Fruit fly (Drosophila melanogaster) whole organism, larva: ENCODE data around the gene fy.

Source experiments
- noc ChIP-seq: fragments of 200-800 bp; sonication (Bioruptor generic); optimal IDR thresholded peaks from 3 replicates; lab custom pipeline; 2019; ENCODE audit warnings: missing biosample characterization, mild to moderate bottlenecking, missing genetic modification characterization, moderate library complexity

Gene fy

DNA sequence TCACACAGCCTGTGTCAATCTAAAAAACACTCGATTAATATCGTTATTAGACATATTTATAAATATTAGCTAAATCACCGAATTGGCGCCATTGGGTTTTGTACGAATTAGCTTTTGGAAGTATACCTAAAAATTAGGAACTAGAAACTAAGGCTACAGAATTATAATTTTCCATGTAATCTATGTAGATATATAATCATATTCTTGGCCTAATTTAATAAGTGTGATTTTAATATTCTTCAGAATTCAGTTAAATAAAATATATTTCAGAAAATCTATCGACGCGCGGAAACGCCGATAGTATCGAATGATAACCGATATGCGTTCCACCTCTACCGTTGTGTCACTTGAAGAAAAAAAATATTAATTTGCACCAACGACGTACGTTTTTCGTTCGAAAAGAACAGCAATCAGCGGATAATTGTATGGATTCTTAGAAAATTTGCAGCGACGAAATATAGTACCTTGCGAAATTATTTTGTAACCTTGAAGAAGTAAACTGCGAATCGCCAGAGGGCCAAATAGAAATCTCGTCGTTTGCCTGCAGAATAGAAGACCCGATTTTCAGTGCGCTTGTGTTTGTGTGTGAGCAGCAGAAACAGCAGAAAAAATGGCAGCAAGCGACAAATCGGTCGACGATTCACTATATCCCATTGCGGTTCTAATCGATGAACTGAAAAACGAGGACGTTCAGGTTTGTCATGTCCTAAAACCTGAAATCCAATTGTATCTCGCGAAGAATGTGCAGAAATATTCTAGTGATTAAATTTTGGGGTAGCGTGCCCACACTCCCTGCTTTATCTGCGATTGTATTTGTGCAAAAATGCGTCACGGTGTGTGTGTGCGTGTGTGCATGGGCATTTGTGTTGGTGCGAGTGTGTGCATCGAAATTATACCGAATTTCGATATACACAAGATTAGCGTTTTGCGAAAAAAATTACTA lies 37.1 kb downstream of the fy start, which contains the start of gene Pp2A-29B:
Gene Pp2A-29B, plus strand, starts transcription at position 338 of the 943 bp plus-strand sequence.
- no peak for TF ChIP-seq noc

DNA sequence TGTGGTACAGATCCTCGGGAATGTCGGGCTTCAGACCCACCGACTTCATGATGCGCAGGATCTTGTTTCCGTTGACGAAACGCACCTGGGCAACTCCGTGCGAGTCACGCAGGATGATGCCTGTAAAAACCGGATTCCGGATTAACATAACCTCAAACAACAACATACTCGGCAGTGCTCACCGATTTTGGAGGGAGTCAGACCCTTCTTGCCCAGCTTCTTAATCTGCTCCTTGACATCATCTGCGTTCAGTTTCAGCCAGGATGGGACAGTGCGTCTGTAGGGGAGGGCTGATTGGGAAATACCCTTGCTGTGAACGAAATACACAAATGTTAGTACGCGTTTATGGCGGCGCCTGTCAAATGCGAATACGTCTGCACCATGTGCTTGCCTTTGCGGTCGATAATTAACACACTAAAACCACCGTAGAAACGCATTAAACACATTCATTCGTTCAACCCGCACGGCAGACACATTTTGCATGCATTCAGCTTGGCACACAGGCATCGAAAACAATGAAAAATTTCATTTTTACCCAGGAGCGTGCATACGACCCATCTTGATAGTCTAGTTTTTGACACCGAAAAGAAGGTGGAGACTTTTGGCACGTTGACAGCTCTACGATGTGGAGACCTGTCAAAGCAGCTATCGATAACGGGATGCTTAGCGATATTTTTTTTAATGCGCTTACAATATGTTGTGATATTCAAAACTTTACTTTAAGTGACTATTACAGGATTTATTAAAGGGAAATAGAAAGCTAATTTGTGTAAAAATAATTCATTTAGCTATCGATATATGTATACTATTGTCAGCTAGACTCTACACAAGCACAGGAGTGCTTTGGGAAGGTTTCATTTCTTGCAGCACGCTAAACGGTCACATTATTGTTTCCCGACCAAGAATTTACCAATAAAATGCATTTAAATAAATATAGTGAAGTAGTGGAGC lies 38.8 kb downstream of the fy start, which contains the start of the genes RpS13 and CSN8:
Gene RpS13, minus strand, starts transcription at position 657 of the 951 bp plus-strand sequence.
Gene CSN8, plus strand, starts transcription at position 850 of the 951 bp plus-strand sequence.
- TF ChIP-seq noc, result peak; percentile 31

DNA sequence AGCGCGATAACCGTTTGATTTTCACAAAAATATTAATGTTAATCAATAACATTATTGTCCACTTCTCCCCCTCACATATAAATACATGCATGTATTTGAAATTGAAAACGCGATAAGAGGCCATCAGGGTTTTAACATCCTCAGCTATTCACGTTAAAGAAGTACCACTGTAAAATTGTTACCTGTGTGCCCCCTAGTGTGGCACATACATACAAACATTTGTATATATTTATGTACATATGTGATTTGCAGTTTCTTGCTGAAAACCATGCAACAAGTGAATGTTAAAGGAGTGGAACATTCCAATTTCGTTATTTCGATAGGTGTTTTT lies 40.2 kb downstream of the fy start:
- no peak for TF ChIP-seq noc

DNA sequence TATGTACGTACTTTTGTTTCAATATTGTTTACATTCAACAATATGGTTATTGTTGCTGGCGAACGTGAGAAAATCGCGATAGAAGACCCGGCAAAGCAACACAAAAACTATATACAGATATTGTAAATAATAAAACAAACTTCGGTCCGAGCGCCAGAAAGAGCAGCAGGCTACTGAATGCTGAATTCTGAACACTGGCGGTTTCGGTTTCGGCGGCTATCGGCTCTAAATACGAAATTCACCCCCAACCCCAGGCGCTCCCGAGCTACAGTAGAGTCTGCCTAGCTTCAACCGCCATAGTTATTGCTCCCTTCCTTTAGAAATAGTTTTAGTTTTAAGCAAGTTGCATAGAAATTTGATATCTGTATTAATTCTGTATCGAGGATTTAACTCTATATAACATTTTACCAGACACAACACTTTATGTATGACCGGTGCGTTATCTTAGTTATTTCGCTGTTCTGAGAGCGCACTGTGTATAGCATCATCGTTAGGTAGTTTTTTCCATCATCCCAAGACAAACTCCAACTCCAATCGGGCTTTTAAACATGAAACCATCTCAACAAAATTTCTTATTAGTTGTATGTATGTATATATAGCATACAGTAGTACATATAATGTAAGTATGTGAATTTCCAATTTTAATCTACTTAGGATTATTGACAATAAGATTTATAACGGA lies 40.7 kb downstream of the fy start, which contains the start of gene CG7627:
Gene CG7627, minus strand, starts transcription at position 197 of the 682 bp plus-strand sequence.
- peak; percentile 88 for TF ChIP-seq noc

DNA sequence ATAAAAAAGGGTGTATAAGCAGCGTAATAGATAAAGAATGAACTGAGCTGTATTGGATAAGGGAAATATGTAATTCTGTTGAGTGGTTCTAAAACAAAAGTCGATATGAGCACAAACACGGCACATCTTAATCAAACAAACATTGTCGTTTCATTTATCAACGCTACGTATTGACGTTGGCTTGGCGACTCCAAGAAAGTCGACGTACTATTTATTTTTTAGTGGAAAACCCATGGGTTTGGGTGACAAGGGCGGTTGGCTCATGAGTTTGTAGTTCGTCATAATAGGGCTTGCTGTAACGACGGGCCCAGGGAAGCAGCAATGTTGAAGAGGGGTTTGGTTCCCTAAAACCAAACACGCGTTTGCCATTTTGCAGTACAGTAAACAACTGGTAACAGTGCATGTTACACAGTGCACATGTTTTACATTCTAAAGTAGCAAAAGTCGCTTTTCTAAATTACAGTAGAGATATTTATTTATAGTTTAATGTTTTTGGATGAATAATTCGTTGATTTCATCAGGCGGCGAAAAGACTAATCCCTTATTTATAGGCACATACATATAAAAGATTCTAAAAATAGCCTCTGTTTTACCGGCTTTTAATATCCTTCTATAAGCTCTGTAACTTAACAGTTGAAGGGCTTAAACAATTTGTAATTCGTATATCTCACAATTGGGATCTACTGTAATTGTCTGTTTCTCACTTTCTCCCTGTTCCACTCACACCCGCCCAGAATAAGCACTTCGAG lies 41.7 kb downstream of the fy start:
- no peak for TF ChIP-seq noc

DNA sequence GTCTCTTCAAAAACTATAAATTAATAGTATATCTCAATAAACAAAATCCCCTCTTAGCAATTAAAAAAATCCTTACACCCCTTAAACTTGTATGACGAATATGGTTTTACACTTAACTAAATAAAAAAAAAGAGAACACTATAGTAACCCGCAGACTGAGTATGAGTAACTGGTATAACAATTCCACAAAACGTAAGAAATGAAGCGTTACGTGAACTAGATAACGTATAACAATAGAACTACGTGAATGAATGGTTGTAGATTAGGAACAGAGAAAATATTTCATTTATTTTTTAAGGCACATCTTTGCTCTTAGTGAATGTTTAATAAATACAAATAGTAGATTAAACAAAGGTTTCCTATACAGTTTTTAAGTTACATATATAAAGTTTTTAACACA lies 47.7 kb downstream of the fy start:
- TF ChIP-seq noc, result no peak

DNA sequence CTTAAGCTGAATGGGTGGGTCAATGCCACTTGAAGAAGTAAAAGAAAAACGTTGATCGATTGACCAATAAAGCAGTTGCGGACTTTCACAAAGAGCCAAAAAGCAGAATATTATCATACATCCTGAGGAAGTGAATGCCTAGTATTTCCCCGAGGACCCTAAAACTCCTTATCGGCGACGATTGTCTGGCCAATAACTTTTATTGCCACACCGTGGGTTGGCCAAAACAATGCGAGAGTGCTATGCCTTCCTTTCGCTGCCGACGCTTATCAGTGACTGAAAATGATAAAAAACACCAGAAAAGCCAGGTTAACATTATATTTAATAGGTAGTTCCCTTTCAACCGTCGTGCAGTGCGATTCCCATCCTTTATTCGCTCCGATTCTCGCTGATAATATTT lies 51.2 kb downstream of the fy start, which contains the start of gene Mur29B:
Gene Mur29B, plus strand, starts transcription at position 324 of the 400 bp plus-strand sequence.
- no peak for TF ChIP-seq noc
